Worm (Caenorhabditis elegans): Measurements from ENCODE around the gene M7.7.
A peak's percentile ranks its signal among the peaks of the same experiment; 100 is the strongest.

M7.7 gene

ce11 chrIV:11083609-11084008, 6.0 kb upstream of the M7.7 start, which contains the start of gene klc-1:
TSS of gene klc-1 (plus strand) at chrIV:11083735.
- peak in 1 of 2 experiments; percentile 63 for TF ChIP-seq lsy-2 (tag; optimal IDR thresholded peaks at IDR 0.05)
- TF ChIP-seq sma-3 (GFP tag; optimal IDR thresholded peaks at IDR 0.05), result no peak
- no peak for TF ChIP-seq unc-55 (GFP tag; optimal IDR thresholded peaks at IDR 0.05)
- TF ChIP-seq lin-39 (tag; optimal IDR thresholded peaks at IDR 0.05), result no peak
- TF ChIP-seq crh-2 (tag; optimal IDR thresholded peaks at IDR 0.05), result no peak

- TF ChIP-seq ama-1 (optimal IDR thresholded peaks at IDR 0.05) (no peak), sma-3 (GFP tag; optimal IDR thresholded peaks at IDR 0.05) (peak; percentile 45), ceh-16 (tag; optimal IDR thresholded peaks at IDR 0.05) (no peak), nhr-11 (tag; optimal IDR thresholded peaks at IDR 0.05) (no peak), ztf-4 (tag; optimal IDR thresholded peaks at IDR 0.05) (no peak), ztf-11 (tag; optimal IDR thresholded peaks at IDR 0.05) (no peak), elt-1 (tag; optimal IDR thresholded peaks at IDR 0.05) (no peak), elt-3 (tag; optimal IDR thresholded peaks at IDR 0.05) (no peak), snpc-4 (tag; optimal IDR thresholded peaks at IDR 0.05) (no peak), mbf-1 (tag; optimal IDR thresholded peaks at IDR 0.05) (no peak), ZK546.5 (tag; optimal IDR thresholded peaks at IDR 0.05) (no peak), lin-11 (tag; optimal IDR thresholded peaks at IDR 0.05) (no peak), nhr-21 (tag; optimal IDR thresholded peaks at IDR 0.05) (peak; percentile 18), zag-1 (tag; optimal IDR thresholded peaks at IDR 0.05) (no peak), lsy-2 (tag; optimal IDR thresholded peaks at IDR 0.05) (no peak), lin-39 (tag; optimal IDR thresholded peaks at IDR 0.05) (no peak), unc-62 (GFP tag; optimal IDR thresholded peaks at IDR 0.05) (no peak), nhr-25 (tag; optimal IDR thresholded peaks at IDR 0.05) (peak; percentile 57), ztf-1 (GFP tag; conservative IDR thresholded peaks at IDR 0.05) (no peak), fos-1 (tag; optimal IDR thresholded peaks at IDR 0.05) (peak; percentile 62), nhr-237 (tag; optimal IDR thresholded peaks at IDR 0.05) (no peak), unc-55 (GFP tag; optimal IDR thresholded peaks at IDR 0.05) (no peak), F13H6.1 (tag; optimal IDR thresholded peaks at IDR 0.05) (no peak), dmd-4 (tag; optimal IDR thresholded peaks at IDR 0.05) (no peak), mdl-1 (tag; optimal IDR thresholded peaks at IDR 0.05) (no peak), blmp-1 (tag; optimal IDR thresholded peaks at IDR 0.05; ENCODE audit: insufficient read depth) (peak; percentile 7), ceh-82 (tag; optimal IDR thresholded peaks at IDR 0.05) (no peak), gmeb-1 (tag; optimal IDR thresholded peaks at IDR 0.05) (peak; percentile 23), aly-2 (tag; optimal IDR thresholded peaks at IDR 0.05) (no peak), nhr-23 (tag; optimal IDR thresholded peaks at IDR 0.05) (no peak), unc-39 (tag; optimal IDR thresholded peaks at IDR 0.05) (no peak), skn-1 (tag; optimal IDR thresholded peaks at IDR 0.05) (no peak), egl-27 (tag; optimal IDR thresholded peaks at IDR 0.05) (no peak), peb-1 (tag; optimal IDR thresholded peaks at IDR 0.05) (no peak), nhr-129 (tag; optimal IDR thresholded peaks at IDR 0.05) (no peak), C34F6.9 (tag; optimal IDR thresholded peaks at IDR 0.05) (no peak), nhr-10 (tag; optimal IDR thresholded peaks at IDR 0.05) (no peak), sma-9 (GFP tag; optimal IDR thresholded peaks at IDR 0.05) (peak; percentile 42), sma-9 (tag; optimal IDR thresholded peaks at IDR 0.05) (no peak), R02D3.7 (tag; optimal IDR thresholded peaks at IDR 0.05) (no peak), alr-1 (tag; optimal IDR thresholded peaks at IDR 0.05) (no peak), crh-2 (tag; optimal IDR thresholded peaks at IDR 0.05) (no peak), nhr-77 (tag; optimal IDR thresholded peaks at IDR 0.05) (no peak), nhr-12 (tag; optimal IDR thresholded peaks at IDR 0.05) (no peak), sem-4 (tag; optimal IDR thresholded peaks at IDR 0.05) (no peak), Y55F3AM.14 (GFP tag; optimal IDR thresholded peaks at IDR 0.05) (no peak), lin-13 (GFP tag; optimal IDR thresholded peaks at IDR 0.05) (no peak), nhr-6 (tag; optimal IDR thresholded peaks at IDR 0.05) (no peak), mab-5 (tag; optimal IDR thresholded peaks at IDR 0.05) (peak; percentile 60)
These were observed 3.0 kb downstream of the M7.7 start, which contains the start of gene bcc-1 for ce11 chrIV:11092502-11093080. TSS of gene bcc-1 (minus strand) at chrIV:11092552.

All from whole organism, L2 larva.